Fruit fly (Drosophila melanogaster): ENCODE data around the gene vkg.

The vkg gene

dm6 chr2L:4973731-4974415 is 54.1 kb downstream of the vkg start, which contains the start of gene mRpL28:
Gene mRpL28 (plus strand): TSS chr2L:4973976.
- TF ChIP-seq pan (optimal IDR thresholded peaks at IDR 0.05) (no peak), Dll (optimal IDR thresholded peaks at IDR 0.05) (no peak), usp (GFP tag; optimal IDR thresholded peaks at IDR 0.05) (no peak), CG8478 (optimal IDR thresholded peaks at IDR 0.05) (no peak), EcR (GFP tag; optimal IDR thresholded peaks at IDR 0.05) (no peak), psq (optimal IDR thresholded peaks at IDR 0.05) (no peak)

dm6 chr2L:4971329-4971798 is 56.6 kb downstream of the vkg start, which contains the start of gene CG14043:
Gene CG14043 (plus strand): TSS chr2L:4971702.
- TF ChIP-seq psq (optimal IDR thresholded peaks at IDR 0.05) (no peak), pan (optimal IDR thresholded peaks at IDR 0.05) (no peak), usp (GFP tag; optimal IDR thresholded peaks at IDR 0.05) (no peak), Dll (optimal IDR thresholded peaks at IDR 0.05) (no peak), EcR (GFP tag; optimal IDR thresholded peaks at IDR 0.05) (no peak), CG8478 (optimal IDR thresholded peaks at IDR 0.05) (no peak)

- TF ChIP-seq CG8478 (optimal IDR thresholded peaks at IDR 0.05) (no peak), Dll (optimal IDR thresholded peaks at IDR 0.05) (no peak), psq (optimal IDR thresholded peaks at IDR 0.05) (no peak), pan (optimal IDR thresholded peaks at IDR 0.05) (no peak), EcR (GFP tag; optimal IDR thresholded peaks at IDR 0.05) (no peak)
Observed at dm6 chr2L:4968767-4969166, 59.2 kb downstream of the vkg start, which contains the start of the genes Scox and Polr1C. Gene Scox (minus strand): TSS chr2L:4968935. Gene Polr1C (plus strand): TSS chr2L:4969004.

dm6 chr2L:4967511-4967910 is 60.5 kb downstream of the vkg start, which contains the start of gene eIF3i:
Gene eIF3i (minus strand): TSS chr2L:4967775.
- TF ChIP-seq EcR (GFP tag; optimal IDR thresholded peaks at IDR 0.05) = no peak
- TF ChIP-seq Dll (optimal IDR thresholded peaks at IDR 0.05) = no peak
- TF ChIP-seq pan (optimal IDR thresholded peaks at IDR 0.05) = no peak
- TF ChIP-seq psq (optimal IDR thresholded peaks at IDR 0.05) = no peak
- TF ChIP-seq CG8478 (optimal IDR thresholded peaks at IDR 0.05) = no peak
- TF ChIP-seq usp (GFP tag; optimal IDR thresholded peaks at IDR 0.05) = no peak

- TF ChIP-seq pan (optimal IDR thresholded peaks at IDR 0.05) (no peak), CG8478 (optimal IDR thresholded peaks at IDR 0.05) (no peak), EcR (GFP tag; optimal IDR thresholded peaks at IDR 0.05) (no peak), usp (GFP tag; optimal IDR thresholded peaks at IDR 0.05) (no peak), Dll (optimal IDR thresholded peaks at IDR 0.05) (no peak), psq (optimal IDR thresholded peaks at IDR 0.05) (no peak)
Observed at dm6 chr2L:4965923-4966322, 62.1 kb downstream of the vkg start.

- TF ChIP-seq Dll (optimal IDR thresholded peaks at IDR 0.05) (no peak), usp (GFP tag; optimal IDR thresholded peaks at IDR 0.05) (no peak), psq (optimal IDR thresholded peaks at IDR 0.05) (no peak), pan (optimal IDR thresholded peaks at IDR 0.05) (no peak), EcR (GFP tag; optimal IDR thresholded peaks at IDR 0.05) (no peak), CG8478 (optimal IDR thresholded peaks at IDR 0.05) (no peak)
Observed at dm6 chr2L:4965420-4965819, 62.6 kb downstream of the vkg start, which contains the start of gene CG34125. Gene CG34125 (plus strand): TSS chr2L:4965673.
